Worm (Caenorhabditis elegans) whole organism, late embryonic: ENCODE results near the gene nlp-1.

Experiments
- C38D4.7 ChIP-seq: fragments of 200-800 bp; sonication (Bioruptor generic); optimal IDR thresholded peaks from 2 replicates; lab custom pipeline; 2018; ENCODE audit warnings: mild to moderate bottlenecking, missing genetic modification characterization, moderate library complexity, missing compliant biosample characterization
- ama-1 ChIP-seq: fragments of 150-350 bp; optimal IDR thresholded peaks from 2 replicates; lab custom pipeline; 2014
- ceh-14 ChIP-seq: sonication (generic microtip); optimal IDR thresholded peaks from 2 replicates; lab custom pipeline; 2016; ENCODE audit warnings: missing genotype, missing genetic modification characterization, missing compliant biosample characterization
- ceh-18 ChIP-seq: sonication (generic microtip); optimal IDR thresholded peaks from 2 replicates; lab custom pipeline; 2016; ENCODE audit warnings: missing genetic modification characterization, missing compliant biosample characterization
- ceh-24 ChIP-seq: sonication (generic microtip); optimal IDR thresholded peaks from 2 replicates; lab custom pipeline; 2016; ENCODE audit warnings: mild to moderate bottlenecking, missing genetic modification characterization, missing compliant biosample characterization
- eyg-1 ChIP-seq: sonication (generic microtip); optimal IDR thresholded peaks from 2 replicates; lab custom pipeline; 2016; ENCODE audit warnings: missing genotype, missing genetic modification characterization, missing compliant biosample characterization
- hlh-15 ChIP-seq: sonication (generic microtip); optimal IDR thresholded peaks from 2 replicates; lab custom pipeline; 2016; ENCODE audit warnings: missing genetic modification characterization, missing compliant biosample characterization
- hlh-6 ChIP-seq: sonication (generic microtip); optimal IDR thresholded peaks from 2 replicates; lab custom pipeline; 2016; ENCODE audit warnings: missing genotype, missing genetic modification characterization, missing compliant biosample characterization
- nfya-1 ChIP-seq: sonication (generic microtip); optimal IDR thresholded peaks from 2 replicates; lab custom pipeline; 2017; ENCODE audit warnings: missing genetic modification characterization, mild to moderate bottlenecking, missing compliant biosample characterization, antibody characterized with exemption, moderate library complexity
- nhr-11 ChIP-seq: fragments of 150-350 bp; optimal IDR thresholded peaks from 2 replicates; lab custom pipeline; 2014; ENCODE audit warnings: missing biosample characterization, missing genetic modification characterization
- odd-2 ChIP-seq: sonication (generic microtip); optimal IDR thresholded peaks from 2 replicates; lab custom pipeline; 2017; ENCODE audit warnings: antibody characterized with exemption, mild to moderate bottlenecking, missing genetic modification characterization, missing compliant biosample characterization
- sox-2 ChIP-seq: fragments of 200-800 bp; sonication (Bioruptor generic); IDR thresholded peaks from 2 replicates; pipeline ENCODE4 v1.3.6; 2022; ENCODE audit warnings: missing genetic modification reagents, missing genetic modification characterization, missing compliant biosample characterization
- unc-86 ChIP-seq: sonication (generic microtip); optimal IDR thresholded peaks from 2 replicates; lab custom pipeline; 2016; ENCODE audit warnings: missing genetic modification characterization, missing compliant biosample characterization

ce11 chrX:3686420-3686819, 41.0 kb upstream of the nlp-1 start:
- TF ChIP-seq nfya-1: no peak
- TF ChIP-seq ama-1 (lab: Kevin White, UChicago): no peak
- TF ChIP-seq ceh-18: no peak
- TF ChIP-seq nhr-11: no peak
- no peak for TF ChIP-seq ceh-14 (tag; lab: Kevin White, UChicago)
- TF ChIP-seq ceh-24: no peak
- TF ChIP-seq hlh-6: no peak
- TF ChIP-seq C38D4.7 (GFP tag; lab: Kevin White, UChicago): no peak
- no peak for TF ChIP-seq hlh-15
- no peak for TF ChIP-seq eyg-1 (tag; lab: Kevin White, UChicago)
- TF ChIP-seq odd-2 (tag; lab: Kevin White, UChicago): no peak
- TF ChIP-seq unc-86 (tag; lab: Kevin White, UChicago): no peak
- no peak for TF ChIP-seq sox-2 (GFP tag; lab: Robert Waterston, UW)
